Worm (Caenorhabditis elegans) whole organism, L1 larva: ENCODE measurements around the gene gon-14.
A peak's percentile ranks its signal among the peaks of the same experiment; 100 is the strongest.

Experiments used
- C16A3.4 ChIP-seq: fragments of 150-350 bp; optimal IDR thresholded peaks from 2 replicates; lab custom pipeline; 2014; ENCODE audit warnings: missing biosample characterization, missing genetic modification characterization
- C34B4.2 ChIP-seq: sonication (generic microtip); optimal IDR thresholded peaks from 2 replicates; lab custom pipeline; 2017; ENCODE audit warnings: mild to moderate bottlenecking, missing genetic modification characterization, missing compliant biosample characterization
- Y116A8C.19 ChIP-seq: sonication (generic microtip); optimal IDR thresholded peaks from 2 replicates; lab custom pipeline; 2016; ENCODE audit warnings: missing compliant biosample characterization, missing genetic modification characterization, borderline replicate concordance
- ama-1 ChIP-seq: fragments of 150-350 bp; optimal IDR thresholded peaks from 2 replicates; lab custom pipeline; 2014
- ceh-63 ChIP-seq: fragments of 200-800 bp; sonication (Bioruptor generic); optimal IDR thresholded peaks from 2 replicates; lab custom pipeline; 2018; ENCODE audit warnings: mild to moderate bottlenecking, missing genetic modification characterization, missing compliant biosample characterization
- ceh-82 ChIP-seq, 3 experiments: fragments of 150-350 bp in 1 of 3; sonication (generic microtip) in 2 of 3; optimal IDR thresholded peaks; 2 replicates each; lab custom pipeline; 2014 to 2017; ENCODE audit warnings: missing biosample characterization in 3 of 3, missing genetic modification characterization in 3 of 3
- ceh-90 ChIP-seq: sonication (generic microtip); optimal IDR thresholded peaks from 2 replicates; lab custom pipeline; 2016; ENCODE audit warnings: missing genetic modification characterization, missing compliant biosample characterization
- dpl-1 ChIP-seq, 3 experiments: fragments of 150-350 bp in 2 of 3; sonication (generic microtip) in 1 of 3; optimal IDR thresholded peaks; 2 replicates each; lab custom pipeline; 2014 to 2017; ENCODE audit warnings: missing biosample characterization in 3 of 3, missing genetic modification characterization in 3 of 3, missing genetic modification reagents in 3 of 3
- dsc-1 ChIP-seq: sonication (generic microtip); optimal IDR thresholded peaks from 2 replicates; lab custom pipeline; 2016; ENCODE audit warnings: mild to moderate bottlenecking, missing genetic modification characterization, missing compliant biosample characterization
- efl-1 ChIP-seq, 4 experiments: fragments of 150-350 bp; optimal IDR thresholded peaks in 3 of 4; peaks in 1 of 4; 1 replicate in 1 of 4; 2 replicates in 3 of 4; lab custom pipeline; 2014; ENCODE audit warnings: missing biosample characterization in 2 of 4, missing genetic modification characterization in 2 of 4, missing genetic modification reagents in 2 of 4
- efl-3 ChIP-seq: fragments of 200-800 bp; sonication (Bioruptor generic); optimal IDR thresholded peaks from 2 replicates; lab custom pipeline; 2018; ENCODE audit warnings: mild to moderate bottlenecking, missing genetic modification characterization, missing compliant biosample characterization
- elt-3 ChIP-seq, 6 experiments: fragments of 150-350 bp in 1 of 6; sonication (generic microtip); optimal IDR thresholded peaks; 2 replicates each; lab custom pipeline; 2017 to 2018; ENCODE audit warnings: missing biosample characterization in 6 of 6, missing genetic modification characterization in 6 of 6, inconsistent platforms in 1 of 6
- fkh-4 ChIP-seq: sonication (generic microtip); optimal IDR thresholded peaks from 2 replicates; lab custom pipeline; 2016; ENCODE audit warnings: missing compliant biosample characterization, missing genetic modification characterization, borderline replicate concordance
- fkh-8 ChIP-seq: sonication (generic microtip); optimal IDR thresholded peaks from 2 replicates; lab custom pipeline; 2016; ENCODE audit warnings: mild to moderate bottlenecking, missing genetic modification characterization, missing compliant biosample characterization
- fos-1 ChIP-seq: fragments of 150-350 bp; optimal IDR thresholded peaks from 2 replicates; lab custom pipeline; 2014; ENCODE audit warnings: missing biosample characterization, missing genetic modification characterization
- isw-1 ChIP-seq: fragments of 200-800 bp; sonication (Bioruptor generic); IDR thresholded peaks from 2 replicates; pipeline ENCODE4 v1.3.6; 2022; ENCODE audit warnings: missing genetic modification characterization, missing compliant biosample characterization
- jun-1 ChIP-seq: fragments of 150-350 bp; optimal IDR thresholded peaks from 2 replicates; lab custom pipeline; 2014; ENCODE audit warnings: missing biosample characterization, missing genetic modification reagents, missing genetic modification characterization
- lin-13 ChIP-seq: fragments of 150-350 bp; optimal IDR thresholded peaks from 2 replicates; lab custom pipeline; 2014; ENCODE audit warnings: missing biosample characterization, missing genetic modification reagents, missing genetic modification characterization
- lin-14 ChIP-seq: fragments of 200-800 bp; sonication (Bioruptor generic); optimal IDR thresholded peaks from 2 replicates; lab custom pipeline; 2018; ENCODE audit warnings: mild to moderate bottlenecking, missing genetic modification characterization, moderate library complexity, missing compliant biosample characterization
- lin-35 ChIP-seq, 2 experiments: fragments of 150-350 bp; optimal IDR thresholded peaks; 2 replicates each; lab custom pipeline; 2014; ENCODE audit warnings: missing biosample characterization in 2 of 2, missing genetic modification characterization in 2 of 2, missing genetic modification reagents in 2 of 2
- lir-3 ChIP-seq: sonication (generic microtip); optimal IDR thresholded peaks from 2 replicates; lab custom pipeline; 2016; ENCODE audit warnings: mild to moderate bottlenecking, missing genetic modification characterization, moderate library complexity, missing compliant biosample characterization; ENCODE audit not compliant: poor library complexity
- lsy-2 ChIP-seq, 2 experiments: fragments of 150-350 bp; optimal IDR thresholded peaks; 2 replicates each; lab custom pipeline; 2014; ENCODE audit warnings: missing biosample characterization in 2 of 2, missing genetic modification characterization in 2 of 2
- mef-2 ChIP-seq: fragments of 150-350 bp; optimal IDR thresholded peaks from 2 replicates; lab custom pipeline; 2014; ENCODE audit warnings: missing biosample characterization, missing genetic modification characterization
- mep-1 ChIP-seq: fragments of 150-350 bp; optimal IDR thresholded peaks from 2 replicates; lab custom pipeline; 2014; ENCODE audit warnings: missing biosample characterization, missing genetic modification characterization
- nhr-12 ChIP-seq: sonication (generic microtip); optimal IDR thresholded peaks from 2 replicates; lab custom pipeline; 2017; ENCODE audit warnings: missing biosample characterization, missing genetic modification characterization
- nhr-20 ChIP-seq: sonication (generic microtip); optimal IDR thresholded peaks from 2 replicates; lab custom pipeline; 2016; ENCODE audit warnings: mild to moderate bottlenecking, missing genetic modification characterization, missing compliant biosample characterization
- nhr-47 ChIP-seq: sonication (generic microtip); optimal IDR thresholded peaks from 2 replicates; lab custom pipeline; 2016; ENCODE audit warnings: mild to moderate bottlenecking, missing genetic modification characterization, moderate library complexity, missing compliant biosample characterization
- nhr-71 ChIP-seq: sonication (generic microtip); optimal IDR thresholded peaks from 2 replicates; lab custom pipeline; 2016; ENCODE audit warnings: mild to moderate bottlenecking, missing genetic modification characterization, moderate library complexity, missing compliant biosample characterization
- nhr-77 ChIP-seq: fragments of 150-350 bp; optimal IDR thresholded peaks from 2 replicates; lab custom pipeline; 2014; ENCODE audit warnings: missing biosample characterization, missing genetic modification characterization
- pax-3 ChIP-seq: fragments of 200-800 bp; sonication (Bioruptor generic); optimal IDR thresholded peaks from 2 replicates; lab custom pipeline; 2018; ENCODE audit warnings: mild to moderate bottlenecking, missing genetic modification characterization, moderate library complexity, missing compliant biosample characterization
- sox-4 ChIP-seq: sonication (generic microtip); optimal IDR thresholded peaks from 2 replicates; lab custom pipeline; 2016; ENCODE audit warnings: missing genetic modification characterization, missing compliant biosample characterization
- sptf-1 ChIP-seq: fragments of 150-350 bp; optimal IDR thresholded peaks from 2 replicates; lab custom pipeline; 2014; ENCODE audit warnings: missing biosample characterization, missing genetic modification characterization
- tbx-2 ChIP-seq: sonication (generic microtip); optimal IDR thresholded peaks from 2 replicates; lab custom pipeline; 2016; ENCODE audit warnings: missing genetic modification characterization, missing compliant biosample characterization
- unc-30 ChIP-seq: sonication (generic microtip); optimal IDR thresholded peaks from 2 replicates; lab custom pipeline; 2017; ENCODE audit warnings: missing biosample characterization, missing genetic modification characterization
- unc-86 ChIP-seq: sonication (generic microtip); optimal IDR thresholded peaks from 2 replicates; lab custom pipeline; 2016; ENCODE audit warnings: missing genetic modification characterization, missing compliant biosample characterization
- unc-98 ChIP-seq: fragments of 200-800 bp; sonication (Bioruptor generic); IDR thresholded peaks from 2 replicates; pipeline ENCODE4 v1.3.6; 2022; ENCODE audit warnings: missing genetic modification characterization, missing compliant biosample characterization
- vab-15 ChIP-seq: sonication (generic microtip); optimal IDR thresholded peaks from 2 replicates; lab custom pipeline; 2017; ENCODE audit warnings: missing genotype, mild to moderate bottlenecking, missing genetic modification characterization, missing compliant biosample characterization
- ztf-11 ChIP-seq, 2 experiments: sonication (generic microtip); optimal IDR thresholded peaks; 2 replicates each; lab custom pipeline; 2016 to 2017; ENCODE audit warnings: missing genetic modification characterization in 2 of 2, missing biosample characterization in 1 of 2, missing compliant biosample characterization in 1 of 2
- ztf-4 ChIP-seq: fragments of 150-350 bp; optimal IDR thresholded peaks from 2 replicates; lab custom pipeline; 2014; ENCODE audit warnings: missing biosample characterization, missing genetic modification characterization

gon-14 gene

ce11 chrV:6652051-6652450, 41.1 kb upstream of the gon-14 start, which contains the start of gene T10H9.8:
Gene T10H9.8 (plus strand): TSS chrV:6652351.
- TF ChIP-seq nhr-20: peak; percentile 33
- no peak for TF ChIP-seq lin-13 (GFP tag; lab: Kevin White, UChicago)
- no peak for TF ChIP-seq efl-1 (optimal IDR thresholded peaks at IDR 0.05; lab: Kevin White, UChicago)
- peak in 1 of 2 experiments; percentile 19 for TF ChIP-seq efl-1 (GFP tag; optimal IDR thresholded peaks at IDR 0.05 in 1 of 2; lab: Kevin White, UChicago)

- TF ChIP-seq unc-30 (tag; lab: Kevin White, UChicago): no peak
- TF ChIP-seq mef-2: no peak
- TF ChIP-seq C16A3.4: no peak
- TF ChIP-seq sptf-1 (tag; lab: Kevin White, UChicago): no peak
- TF ChIP-seq fos-1 (tag; lab: Kevin White, UChicago): no peak
- no peak for TF ChIP-seq tbx-2
- no peak for TF ChIP-seq jun-1 (tag; lab: Kevin White, UChicago)
- TF ChIP-seq nhr-12 (tag; lab: Kevin White, UChicago): no peak
- TF ChIP-seq efl-3: no peak
- TF ChIP-seq ceh-90 (tag; lab: Kevin White, UChicago): no peak
- TF ChIP-seq ceh-82 (tag; optimal IDR thresholded peaks at IDR 0.05; lab: Kevin White, UChicago): no peak
- no peak for TF ChIP-seq C34B4.2 (tag; lab: Kevin White, UChicago)
- TF ChIP-seq fkh-4: no peak
- TF ChIP-seq efl-1 (optimal IDR thresholded peaks at IDR 0.05; lab: Kevin White, UChicago): no peak
- TF ChIP-seq efl-1 (GFP tag; optimal IDR thresholded peaks at IDR 0.05 in 1 of 2; lab: Kevin White, UChicago): no peak
- TF ChIP-seq ama-1 (lab: Kevin White, UChicago): no peak
- no peak for TF ChIP-seq ceh-63 (GFP tag; lab: Kevin White, UChicago)
- TF ChIP-seq ztf-11 (tag; optimal IDR thresholded peaks at IDR 0.05; lab: Kevin White, UChicago): no peak
Observed at ce11 chrV:6650508-6650907, 39.5 kb upstream of the gon-14 start.

- TF ChIP-seq fos-1 (tag; lab: Kevin White, UChicago) (no peak), ztf-4 (tag; lab: Kevin White, UChicago) (no peak), elt-3 (tag; optimal IDR thresholded peaks at IDR 0.05; lab: Kevin White, UChicago) (no peak), unc-98 (no peak), nhr-77 (tag; lab: Kevin White, UChicago) (no peak), lir-3 (no peak), lsy-2 (tag; optimal IDR thresholded peaks at IDR 0.05; lab: Kevin White, UChicago) (no peak), mep-1 (tag; lab: Kevin White, UChicago) (no peak), lin-35 (GFP tag; optimal IDR thresholded peaks at IDR 0.05; lab: Kevin White, UChicago) (no peak), vab-15 (tag; lab: Kevin White, UChicago) (no peak), unc-86 (tag; lab: Kevin White, UChicago) (no peak), dpl-1 (GFP tag; optimal IDR thresholded peaks at IDR 0.05; lab: Kevin White, UChicago) (no peak)
Observed at ce11 chrV:6649317-6649716, 38.4 kb upstream of the gon-14 start, which contains the start of gene T10H9.1. Gene T10H9.1 (plus strand): TSS chrV:6649617.

ce11 chrV:6645810-6646209, 34.9 kb upstream of the gon-14 start:
- TF ChIP-seq dsc-1 (peak; percentile 97), sox-4 (peak; percentile 66), Y116A8C.19 (tag; lab: Kevin White, UChicago) (no peak), lin-13 (GFP tag; lab: Kevin White, UChicago) (no peak), efl-3 (no peak), efl-1 (optimal IDR thresholded peaks at IDR 0.05; lab: Kevin White, UChicago) (no peak), efl-1 (GFP tag; optimal IDR thresholded peaks at IDR 0.05 in 1 of 2; lab: Kevin White, UChicago) (no peak), nhr-47 (tag; lab: Kevin White, UChicago) (peak; percentile 36), vab-15 (tag; lab: Kevin White, UChicago) (no peak), pax-3 (tag; lab: Kevin White, UChicago) (peak; percentile 19), lin-14 (GFP tag; lab: Kevin White, UChicago) (no peak), isw-1 (GFP tag; lab: Robert Waterston, UW) (no peak), nhr-12 (tag; lab: Kevin White, UChicago) (no peak), ztf-11 (tag; optimal IDR thresholded peaks at IDR 0.05; lab: Kevin White, UChicago) (no peak), fkh-8 (tag; lab: Kevin White, UChicago) (peak; percentile 27), nhr-71 (tag; lab: Kevin White, UChicago) (peak; percentile 27)
- TF ChIP-seq, all 84 proteins: peak for 6
